Worm (Caenorhabditis elegans) whole organism, L1 larva: ENCODE data around the gene hbl-1.
A peak's percentile ranks its signal among the peaks of the same experiment; 100 is the strongest.

ENCODE experiments used
- C04F5.9 ChIP-seq: sonication (generic microtip); optimal IDR thresholded peaks from 2 replicates; lab custom pipeline; 2016; ENCODE audit warnings: missing genetic modification characterization, missing compliant biosample characterization
- C34B4.2 ChIP-seq: sonication (generic microtip); optimal IDR thresholded peaks from 2 replicates; lab custom pipeline; 2017; ENCODE audit warnings: mild to moderate bottlenecking, missing genetic modification characterization, missing compliant biosample characterization
- Y116A8C.19 ChIP-seq: sonication (generic microtip); optimal IDR thresholded peaks from 2 replicates; lab custom pipeline; 2016; ENCODE audit warnings: missing compliant biosample characterization, missing genetic modification characterization, borderline replicate concordance
- aly-2 ChIP-seq: fragments of 150-350 bp; optimal IDR thresholded peaks from 2 replicates; lab custom pipeline; 2014; ENCODE audit warnings: missing biosample characterization, missing genetic modification characterization
- ama-1 ChIP-seq: fragments of 150-350 bp; optimal IDR thresholded peaks from 2 replicates; lab custom pipeline; 2014
- blmp-1 ChIP-seq: fragments of 150-350 bp; optimal IDR thresholded peaks from 2 replicates; lab custom pipeline; 2014; ENCODE audit warnings: missing biosample characterization, missing genetic modification characterization
- ceh-82 ChIP-seq, 3 experiments: fragments of 150-350 bp in 1 of 3; sonication (generic microtip) in 2 of 3; optimal IDR thresholded peaks; 2 replicates each; lab custom pipeline; 2014 to 2017; ENCODE audit warnings: missing biosample characterization in 3 of 3, missing genetic modification characterization in 3 of 3
- ceh-88 ChIP-seq: fragments of 200-800 bp; sonication (Bioruptor generic); IDR thresholded peaks from 2 replicates; pipeline ENCODE4 v1.3.6; 2022; ENCODE audit warnings: missing genetic modification characterization, missing compliant biosample characterization
- ces-1 ChIP-seq: fragments of 150-350 bp; optimal IDR thresholded peaks from 2 replicates; lab custom pipeline; 2014; ENCODE audit warnings: missing biosample characterization, missing genetic modification reagents, missing genetic modification characterization
- dpl-1 ChIP-seq, 3 experiments: fragments of 150-350 bp in 2 of 3; sonication (generic microtip) in 1 of 3; optimal IDR thresholded peaks; 2 replicates each; lab custom pipeline; 2014 to 2017; ENCODE audit warnings: missing biosample characterization in 3 of 3, missing genetic modification characterization in 3 of 3, missing genetic modification reagents in 3 of 3
- elt-3 ChIP-seq, 6 experiments: fragments of 150-350 bp in 1 of 6; sonication (generic microtip); optimal IDR thresholded peaks; 2 replicates each; lab custom pipeline; 2017 to 2018; ENCODE audit warnings: missing biosample characterization in 6 of 6, missing genetic modification characterization in 6 of 6, inconsistent platforms in 1 of 6
- ets-5 ChIP-seq: fragments of 200-800 bp; sonication (Bioruptor generic); IDR thresholded peaks from 2 replicates; pipeline ENCODE4 v1.3.6; 2022; ENCODE audit warnings: missing genetic modification characterization, missing compliant biosample characterization
- fkh-10 ChIP-seq: sonication (generic microtip); optimal IDR thresholded peaks from 2 replicates; lab custom pipeline; 2017; ENCODE audit warnings: missing biosample characterization, missing genetic modification reagents, missing genetic modification characterization
- fkh-4 ChIP-seq: sonication (generic microtip); optimal IDR thresholded peaks from 2 replicates; lab custom pipeline; 2016; ENCODE audit warnings: missing compliant biosample characterization, missing genetic modification characterization, borderline replicate concordance
- fkh-8 ChIP-seq: sonication (generic microtip); optimal IDR thresholded peaks from 2 replicates; lab custom pipeline; 2016; ENCODE audit warnings: mild to moderate bottlenecking, missing genetic modification characterization, missing compliant biosample characterization
- fos-1 ChIP-seq: fragments of 150-350 bp; optimal IDR thresholded peaks from 2 replicates; lab custom pipeline; 2014; ENCODE audit warnings: missing biosample characterization, missing genetic modification characterization
- grh-1 ChIP-seq: fragments of 200-800 bp; sonication (Bioruptor generic); IDR thresholded peaks from 2 replicates; pipeline ENCODE4 v1.3.6; 2022; ENCODE audit warnings: missing genetic modification reagents, missing genetic modification characterization, missing compliant biosample characterization
- hlh-17 ChIP-seq: fragments of 200-800 bp; sonication (Bioruptor generic); optimal IDR thresholded peaks from 2 replicates; lab custom pipeline; 2018; ENCODE audit warnings: missing genetic modification characterization, mild to moderate bottlenecking, missing compliant biosample characterization, moderate library complexity, borderline replicate concordance
- hlh-4 ChIP-seq: sonication (generic microtip); optimal IDR thresholded peaks from 2 replicates; lab custom pipeline; 2016; ENCODE audit warnings: mild to moderate bottlenecking, missing genetic modification characterization, missing compliant biosample characterization
- hpl-2 ChIP-seq: fragments of 150-350 bp; optimal IDR thresholded peaks from 2 replicates; lab custom pipeline; 2014; ENCODE audit warnings: missing biosample characterization, missing genetic modification reagents, missing genetic modification characterization
- isw-1 ChIP-seq: fragments of 200-800 bp; sonication (Bioruptor generic); IDR thresholded peaks from 2 replicates; pipeline ENCODE4 v1.3.6; 2022; ENCODE audit warnings: missing genetic modification characterization, missing compliant biosample characterization
- jun-1 ChIP-seq: fragments of 150-350 bp; optimal IDR thresholded peaks from 2 replicates; lab custom pipeline; 2014; ENCODE audit warnings: missing biosample characterization, missing genetic modification reagents, missing genetic modification characterization
- lin-13 ChIP-seq: fragments of 150-350 bp; optimal IDR thresholded peaks from 2 replicates; lab custom pipeline; 2014; ENCODE audit warnings: missing biosample characterization, missing genetic modification reagents, missing genetic modification characterization
- lin-14 ChIP-seq: fragments of 200-800 bp; sonication (Bioruptor generic); optimal IDR thresholded peaks from 2 replicates; lab custom pipeline; 2018; ENCODE audit warnings: mild to moderate bottlenecking, missing genetic modification characterization, moderate library complexity, missing compliant biosample characterization
- lir-3 ChIP-seq: sonication (generic microtip); optimal IDR thresholded peaks from 2 replicates; lab custom pipeline; 2016; ENCODE audit warnings: mild to moderate bottlenecking, missing genetic modification characterization, moderate library complexity, missing compliant biosample characterization; ENCODE audit not compliant: poor library complexity
- mef-2 ChIP-seq: fragments of 150-350 bp; optimal IDR thresholded peaks from 2 replicates; lab custom pipeline; 2014; ENCODE audit warnings: missing biosample characterization, missing genetic modification characterization
- nhr-11 ChIP-seq: fragments of 150-350 bp; optimal IDR thresholded peaks from 2 replicates; lab custom pipeline; 2014; ENCODE audit warnings: missing biosample characterization, missing genetic modification characterization
- nhr-12 ChIP-seq: sonication (generic microtip); optimal IDR thresholded peaks from 2 replicates; lab custom pipeline; 2017; ENCODE audit warnings: missing biosample characterization, missing genetic modification characterization
- nhr-19 ChIP-seq: fragments of 200-800 bp; sonication (Bioruptor generic); conservative IDR thresholded peaks from 2 replicates; pipeline ENCODE4 v1.3.6; 2022; ENCODE audit warnings: missing genetic modification characterization, missing compliant biosample characterization
- nhr-237 ChIP-seq: fragments of 150-350 bp; optimal IDR thresholded peaks from 2 replicates; lab custom pipeline; 2014; ENCODE audit warnings: missing biosample characterization, missing genetic modification characterization
- nhr-47 ChIP-seq: sonication (generic microtip); optimal IDR thresholded peaks from 2 replicates; lab custom pipeline; 2016; ENCODE audit warnings: mild to moderate bottlenecking, missing genetic modification characterization, moderate library complexity, missing compliant biosample characterization
- nhr-71 ChIP-seq: sonication (generic microtip); optimal IDR thresholded peaks from 2 replicates; lab custom pipeline; 2016; ENCODE audit warnings: mild to moderate bottlenecking, missing genetic modification characterization, moderate library complexity, missing compliant biosample characterization
- nhr-76 ChIP-seq: sonication (generic microtip); optimal IDR thresholded peaks from 2 replicates; lab custom pipeline; 2017; ENCODE audit warnings: missing biosample characterization, missing genetic modification characterization
- nhr-77 ChIP-seq: fragments of 150-350 bp; optimal IDR thresholded peaks from 2 replicates; lab custom pipeline; 2014; ENCODE audit warnings: missing biosample characterization, missing genetic modification characterization
- nhr-84 ChIP-seq: sonication (generic microtip); optimal IDR thresholded peaks from 2 replicates; lab custom pipeline; 2017; ENCODE audit warnings: missing biosample characterization, missing genetic modification characterization
- nhr-85 ChIP-seq: sonication (generic microtip); peaks from one replicate; lab custom pipeline; 2016; ENCODE audit warnings: missing genetic modification characterization, inconsistent platforms, missing compliant biosample characterization
- pag-3 ChIP-seq: sonication (generic microtip); optimal IDR thresholded peaks from 2 replicates; lab custom pipeline; 2017; ENCODE audit warnings: missing genetic modification characterization, mild to moderate bottlenecking, missing compliant biosample characterization, antibody characterized with exemption, borderline replicate concordance; ENCODE audit not compliant: insufficient read depth
- rnt-1 ChIP-seq: sonication (generic microtip); optimal IDR thresholded peaks from 2 replicates; lab custom pipeline; 2016; ENCODE audit warnings: mild to moderate bottlenecking, missing genetic modification characterization, moderate library complexity, missing compliant biosample characterization
- snpc-4 ChIP-seq: fragments of 150-350 bp; optimal IDR thresholded peaks from 2 replicates; lab custom pipeline; 2014; ENCODE audit warnings: missing biosample characterization, missing genetic modification characterization
- snu-23 ChIP-seq: sonication (generic microtip); optimal IDR thresholded peaks from 2 replicates; lab custom pipeline; 2016; ENCODE audit warnings: missing genetic modification characterization, missing compliant biosample characterization
- sox-4 ChIP-seq: sonication (generic microtip); optimal IDR thresholded peaks from 2 replicates; lab custom pipeline; 2016; ENCODE audit warnings: missing genetic modification characterization, missing compliant biosample characterization
- sptf-1 ChIP-seq: fragments of 150-350 bp; optimal IDR thresholded peaks from 2 replicates; lab custom pipeline; 2014; ENCODE audit warnings: missing biosample characterization, missing genetic modification characterization
- sup-37 ChIP-seq: fragments of 200-800 bp; sonication (Bioruptor generic); optimal IDR thresholded peaks from 2 replicates; lab custom pipeline; 2018; ENCODE audit warnings: mild to moderate bottlenecking, missing genetic modification characterization, missing compliant biosample characterization
- swsn-7 ChIP-seq: sonication (generic microtip); optimal IDR thresholded peaks from 2 replicates; lab custom pipeline; 2016; ENCODE audit warnings: missing genetic modification characterization, missing compliant biosample characterization
- unc-130 ChIP-seq: fragments of 150-350 bp; optimal IDR thresholded peaks from 2 replicates; lab custom pipeline; 2017; ENCODE audit warnings: missing biosample characterization, missing genetic modification characterization, inconsistent platforms
- unc-62 ChIP-seq: fragments of 150-350 bp; optimal IDR thresholded peaks from 2 replicates; lab custom pipeline; 2014; ENCODE audit warnings: missing biosample characterization, missing genetic modification reagents, missing genetic modification characterization
- unc-86 ChIP-seq: sonication (generic microtip); optimal IDR thresholded peaks from 2 replicates; lab custom pipeline; 2016; ENCODE audit warnings: missing genetic modification characterization, missing compliant biosample characterization
- unc-98 ChIP-seq: fragments of 200-800 bp; sonication (Bioruptor generic); IDR thresholded peaks from 2 replicates; pipeline ENCODE4 v1.3.6; 2022; ENCODE audit warnings: missing genetic modification characterization, missing compliant biosample characterization
- vab-15 ChIP-seq: sonication (generic microtip); optimal IDR thresholded peaks from 2 replicates; lab custom pipeline; 2017; ENCODE audit warnings: missing genotype, mild to moderate bottlenecking, missing genetic modification characterization, missing compliant biosample characterization
- xbp-1 ChIP-seq: sonication (generic microtip); optimal IDR thresholded peaks from 2 replicates; lab custom pipeline; 2016; ENCODE audit warnings: missing genetic modification characterization, missing compliant biosample characterization
- zip-4 ChIP-seq: fragments of 200-800 bp; sonication (Bioruptor generic); optimal IDR thresholded peaks from 2 replicates; lab custom pipeline; 2018; ENCODE audit warnings: mild to moderate bottlenecking, missing genetic modification characterization, moderate library complexity, missing compliant biosample characterization
- ztf-11 ChIP-seq, 2 experiments: sonication (generic microtip); optimal IDR thresholded peaks; 2 replicates each; lab custom pipeline; 2016 to 2017; ENCODE audit warnings: missing genetic modification characterization in 2 of 2, missing biosample characterization in 1 of 2, missing compliant biosample characterization in 1 of 2
- ztf-4 ChIP-seq: fragments of 150-350 bp; optimal IDR thresholded peaks from 2 replicates; lab custom pipeline; 2014; ENCODE audit warnings: missing biosample characterization, missing genetic modification characterization

The hbl-1 gene

DNA sequence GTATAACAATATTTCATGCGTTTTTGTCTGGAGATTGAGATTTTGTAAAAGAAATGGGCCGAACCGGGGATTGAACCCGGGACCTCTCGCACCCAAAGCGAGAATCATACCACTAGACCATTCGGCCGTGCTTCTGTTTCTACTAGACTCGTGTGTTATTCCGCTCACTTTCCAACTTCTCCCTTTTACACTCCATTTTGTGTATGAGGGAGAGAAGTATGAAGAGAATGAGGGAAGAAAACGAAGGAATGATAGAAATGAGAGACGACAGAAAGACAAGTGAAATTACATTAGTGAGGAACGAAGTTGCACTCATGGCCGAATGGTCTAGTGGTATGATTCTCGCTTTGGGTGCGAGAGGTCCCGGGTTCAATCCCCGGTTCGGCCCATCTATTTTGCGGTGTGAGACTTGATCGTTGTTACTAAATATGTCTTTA, 20.8 kb upstream of the hbl-1 start:
- TF ChIP-seq snpc-4 (tag; lab: Kevin White, UChicago) (peak; percentile 3), zip-4 (GFP tag; lab: Kevin White, UChicago) (peak; percentile 78), lin-14 (GFP tag; lab: Kevin White, UChicago) (peak; percentile 93), C34B4.2 (tag; lab: Kevin White, UChicago) (no peak), nhr-84 (tag; lab: Kevin White, UChicago) (no peak), lin-13 (GFP tag; lab: Kevin White, UChicago) (peak; percentile 55), hlh-17 (GFP tag; lab: Kevin White, UChicago) (no peak), mef-2 (tag; lab: Kevin White, UChicago) (peak; percentile 4), sox-4 (peak; percentile 69), C04F5.9 (tag; lab: Kevin White, UChicago) (peak; percentile 45), ces-1 (GFP tag; lab: Kevin White, UChicago) (no peak), elt-3 (tag; optimal IDR thresholded peaks at IDR 0.05; lab: Kevin White, UChicago) (peak in 3 of 6 experiments; percentile 33 to 87 (median 80)), jun-1 (tag; lab: Kevin White, UChicago) (peak; percentile 88), nhr-11 (tag; lab: Kevin White, UChicago) (no peak), lir-3 (peak; percentile 82), aly-2 (peak; percentile 89), hlh-4 (peak; percentile 44), fkh-4 (tag; lab: Kevin White, UChicago) (peak; percentile 29), ets-5 (no peak), nhr-76 (tag; lab: Kevin White, UChicago) (peak; percentile 75), grh-1 (peak; percentile 70), nhr-47 (peak; percentile 92), unc-98 (GFP tag; lab: Robert Waterston, UW) (peak; percentile 55), pag-3 (no peak), blmp-1 (tag; lab: Kevin White, UChicago) (peak; percentile 61), snu-23 (GFP tag; lab: Kevin White, UChicago) (peak; percentile 96), vab-15 (tag; lab: Kevin White, UChicago) (peak; percentile 60), fos-1 (tag; lab: Kevin White, UChicago) (peak; percentile 82), ceh-88 (GFP tag; lab: Robert Waterston, UW) (peak; percentile 80; the same call in 1 of the 2 replicates), nhr-85 (tag; lab: Kevin White, UChicago) (peak; percentile 91), swsn-7 (tag; lab: Kevin White, UChicago) (peak; percentile 93), Y116A8C.19 (tag; lab: Kevin White, UChicago) (no peak), dpl-1 (GFP tag; optimal IDR thresholded peaks at IDR 0.05; lab: Kevin White, UChicago) (peak in 2 of 3 experiments; percentile 32 to 54), hpl-2 (GFP tag; lab: Kevin White, UChicago) (peak; percentile 40), unc-130 (tag; lab: Kevin White, UChicago) (no peak), isw-1 (peak; percentile 60), rnt-1 (tag; lab: Kevin White, UChicago) (peak; percentile 71), nhr-77 (tag; lab: Kevin White, UChicago) (peak; percentile 84), ztf-11 (tag; optimal IDR thresholded peaks at IDR 0.05; lab: Kevin White, UChicago) (peak in 1 of 2 experiments; percentile 59), nhr-19 (GFP tag; lab: Robert Waterston, UW) (peak; percentile 91), sup-37 (GFP tag; lab: Kevin White, UChicago) (peak; percentile 81), ceh-82 (tag; optimal IDR thresholded peaks at IDR 0.05; lab: Kevin White, UChicago) (peak; percentile 61 to 83 (median 77)), sptf-1 (no peak), fkh-10 (peak; percentile 19), nhr-12 (tag; lab: Kevin White, UChicago) (peak; percentile 28), nhr-71 (peak; percentile 95), fkh-8 (tag; lab: Kevin White, UChicago) (peak; percentile 70), xbp-1 (tag; lab: Kevin White, UChicago) (peak; percentile 89), unc-62 (GFP tag; lab: Kevin White, UChicago) (no peak), ama-1 (no peak), ztf-4 (tag; lab: Kevin White, UChicago) (peak; percentile 82), nhr-237 (tag; lab: Kevin White, UChicago) (peak; percentile 42), unc-86 (peak; percentile 76)
